Comparison of ENCODE assay signal across 1 fruit fly cellular context in the genomic region with DNA sequence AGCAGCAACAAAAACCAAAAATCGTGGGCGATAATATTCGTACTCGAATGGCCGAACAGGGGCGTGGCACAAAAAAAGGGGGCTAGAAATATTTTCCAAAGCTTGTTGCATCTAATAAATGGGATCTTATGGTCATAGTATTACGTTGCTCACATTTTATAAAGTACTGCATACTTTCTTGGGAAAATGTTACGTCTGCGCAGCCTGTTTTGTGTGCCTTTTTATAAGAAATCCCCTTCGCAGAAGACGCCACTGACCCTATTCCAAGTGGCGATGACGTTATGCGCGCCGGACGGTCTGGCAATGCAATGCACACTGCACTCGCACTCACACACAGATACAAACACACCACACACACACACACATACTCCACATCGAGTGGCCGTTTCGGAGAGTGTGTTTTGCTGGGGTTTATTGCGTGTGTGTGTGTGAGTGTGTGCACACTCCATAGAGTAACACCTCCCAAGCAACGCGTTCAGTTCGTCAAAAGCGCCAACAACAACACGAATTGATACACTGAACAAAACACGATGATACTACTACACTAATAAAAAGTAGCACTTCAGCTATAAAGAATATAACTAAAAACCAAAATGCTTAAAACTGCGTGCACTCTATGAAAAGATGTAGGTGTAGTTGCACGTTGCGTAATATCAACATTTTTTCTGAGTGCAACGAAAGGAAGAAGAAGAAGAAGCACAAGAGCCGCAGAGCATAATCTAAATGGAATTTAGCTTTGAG.
TF ChIP-seq lines count a peak whose summit lies in the region.

No protein-coding gene starts in this region.

TF ChIP-seq in whole organism, embryonic, 481 proteins besides CTCF, POLR2A, EP300 and RAD21 (continued from another document and continues in another):
- TF ChIP-seq CG14014 (GFP tag; IDR thresholded peaks at IDR 0.05; lab: Robert Waterston, UW) (peak; percentile 61), CG11456 (GFP tag; IDR thresholded peaks at IDR 0.05; lab: Robert Waterston, UW) (peak; percentile 59; the same call in 2 of the 3 replicates), yki (optimal IDR thresholded peaks at IDR 0.05; lab: Kevin White, UChicago) (peak; percentile 31), D19A (tag; optimal IDR thresholded peaks at IDR 0.05; lab: Kevin White, UChicago) (peak; percentile 72), CG2129 (GFP tag; IDR thresholded peaks at IDR 0.05; lab: Robert Waterston, UW; ENCODE audit: partially characterized antibody) (no peak), CG11696 (GFP tag; IDR thresholded peaks at IDR 0.05; lab: Robert Waterston, UW) (peak; percentile 47; the same call in 1 of the 2 replicates), CG11723 (GFP tag; optimal IDR thresholded peaks at IDR 0.05; lab: Kevin White, UChicago) (peak; percentile 70), Lim3 (GFP tag; IDR thresholded peaks at IDR 0.05; lab: Robert Waterston, UW) (peak; percentile 54), eyg (GFP tag; optimal IDR thresholded peaks at IDR 0.05; lab: Kevin White, UChicago) (peak; percentile 40), vnd (GFP tag; IDR thresholded peaks at IDR 0.05; lab: Robert Waterston, UW; ENCODE audit: partially characterized antibody) (no peak), Nf-YA (GFP tag; IDR thresholded peaks at IDR 0.05; lab: Robert Waterston, UW) (peak; percentile 62), trh (GFP tag; optimal IDR thresholded peaks at IDR 0.05; lab: Kevin White, UChicago) (peak; percentile 38), D (optimal IDR thresholded peaks at IDR 0.05; lab: Kevin White, UChicago) (no peak), D (GFP tag; optimal IDR thresholded peaks at IDR 0.05; lab: Kevin White, UChicago) (peak; percentile 68), nerfin-1 (tag; optimal IDR thresholded peaks at IDR 0.05; lab: Kevin White, UChicago) (peak; percentile 74), CG4424 (GFP tag; optimal IDR thresholded peaks at IDR 0.05; lab: Kevin White, UChicago) (peak; percentile 75), C15 (GFP tag; IDR thresholded peaks at IDR 0.05; lab: Robert Waterston, UW) (no peak; the same call in 2 of the 3 replicates), CG5953 (GFP tag; IDR thresholded peaks at IDR 0.05; lab: Robert Waterston, UW) (peak; percentile 81), CG31441 (GFP tag; IDR thresholded peaks at IDR 0.05; lab: Robert Waterston, UW) (peak; percentile 86), CG12299 (tag; optimal IDR thresholded peaks at IDR 0.05; lab: Kevin White, UChicago) (peak; percentile 43), her (GFP tag; optimal IDR thresholded peaks at IDR 0.05; lab: Kevin White, UChicago) (peak; percentile 63), CG3838 (GFP tag; optimal IDR thresholded peaks at IDR 0.05; lab: Kevin White, UChicago) (peak; percentile 20), CG8478 (optimal IDR thresholded peaks at IDR 0.05; lab: Kevin White, UChicago) (peak; percentile 6), bigmax (GFP tag; optimal IDR thresholded peaks at IDR 0.05; lab: Kevin White, UChicago) (no peak), Rx (GFP tag; IDR thresholded peaks at IDR 0.05; lab: Robert Waterston, UW) (peak; percentile 88), CkIIα-i1 (GFP tag; IDR thresholded peaks at IDR 0.05; lab: Robert Waterston, UW) (no peak), slou (GFP tag; optimal IDR thresholded peaks at IDR 0.05; lab: Kevin White, UChicago) (peak; percentile 38), CG4854 (GFP tag; optimal IDR thresholded peaks at IDR 0.05; lab: Kevin White, UChicago) (peak; percentile 59), amos (GFP tag; IDR thresholded peaks at IDR 0.05; lab: Robert Waterston, UW; ENCODE audit: partially characterized antibody) (no peak), CrebB (tag; optimal IDR thresholded peaks at IDR 0.05; lab: Kevin White, UChicago) (peak; percentile 48), CG17359 (tag; optimal IDR thresholded peaks at IDR 0.05; lab: Kevin White, UChicago) (peak; percentile 88), Jarid2 (GFP tag; optimal IDR thresholded peaks at IDR 0.05; lab: Kevin White, UChicago) (no peak), ara (GFP tag; IDR thresholded peaks at IDR 0.05; lab: Robert Waterston, UW) (peak; percentile 94), CG17912 (GFP tag; optimal IDR thresholded peaks at IDR 0.05; lab: Kevin White, UChicago) (peak; percentile 63), BtbVII (GFP tag; optimal IDR thresholded peaks at IDR 0.05; lab: Kevin White, UChicago) (no peak), tup (GFP tag; optimal IDR thresholded peaks at IDR 0.05; lab: Kevin White, UChicago) (peak; percentile 56), CG15073 (GFP tag; optimal IDR thresholded peaks at IDR 0.05; lab: Kevin White, UChicago) (peak; percentile 29), Poxn (GFP tag; IDR thresholded peaks at IDR 0.05; lab: Robert Waterston, UW) (no peak), Dip2 (GFP tag; IDR thresholded peaks at IDR 0.05; lab: Robert Waterston, UW) (no peak), CG15514 (GFP tag; optimal IDR thresholded peaks at IDR 0.05; lab: Kevin White, UChicago) (no peak), dimm (GFP tag; IDR thresholded peaks at IDR 0.05; lab: Robert Waterston, UW) (peak; percentile 66), Vsx1 (GFP tag; optimal IDR thresholded peaks at IDR 0.05; lab: Kevin White, UChicago) (peak; percentile 56), CG32772 (GFP tag; IDR thresholded peaks at IDR 0.05; lab: Robert Waterston, UW) (peak; percentile 88), Hr39 (optimal IDR thresholded peaks at IDR 0.05; lab: Kevin White, UChicago) (no peak), CG12769 (tag; optimal IDR thresholded peaks at IDR 0.05; lab: Kevin White, UChicago) (peak; percentile 62), CG5245 (GFP tag; optimal IDR thresholded peaks at IDR 0.05; lab: Kevin White, UChicago) (peak; percentile 80), CG6654 (GFP tag; optimal IDR thresholded peaks at IDR 0.05; lab: Kevin White, UChicago) (peak; percentile 67), cato (GFP tag; optimal IDR thresholded peaks at IDR 0.05; lab: Kevin White, UChicago; ENCODE audit: borderline replicate concordance) (peak; percentile 65), CG2889 (GFP tag; IDR thresholded peaks at IDR 0.05; lab: Robert Waterston, UW) (peak; percentile 36; the same call in 1 of the 3 replicates), ham (GFP tag; IDR thresholded peaks at IDR 0.05; lab: Robert Waterston, UW) (0 out of 2 replicates have a peak, but pooled peaks have one; percentile 36), pita (GFP tag; optimal IDR thresholded peaks at IDR 0.05; lab: Kevin White, UChicago) (no peak), klu (GFP tag; IDR thresholded peaks at IDR 0.05; lab: Robert Waterston, UW) (peak; percentile 67), tna (GFP tag; IDR thresholded peaks at IDR 0.05; lab: Robert Waterston, UW; ENCODE audit: partially characterized antibody) (no peak), unpg (GFP tag; optimal IDR thresholded peaks at IDR 0.05; lab: Kevin White, UChicago) (peak; percentile 92), CG17568 (GFP tag; optimal IDR thresholded peaks at IDR 0.05; lab: Kevin White, UChicago) (peak; percentile 64), hb (GFP tag; IDR thresholded peaks at IDR 0.05; lab: Robert Waterston, UW; ENCODE audit: partially characterized antibody) (no peak), CG10209 (GFP tag; optimal IDR thresholded peaks at IDR 0.05; lab: Kevin White, UChicago) (peak; percentile 74), ewg (GFP tag; optimal IDR thresholded peaks at IDR 0.05; lab: Kevin White, UChicago) (peak; percentile 75), mld (GFP tag; IDR thresholded peaks at IDR 0.05; lab: Robert Waterston, UW; ENCODE audit: partially characterized antibody) (0 out of 3 replicates have a peak, but pooled peaks have one; percentile 19), CG9437 (GFP tag; optimal IDR thresholded peaks at IDR 0.05; lab: Kevin White, UChicago) (peak; percentile 63), CG10147 (GFP tag; optimal IDR thresholded peaks at IDR 0.05; lab: Kevin White, UChicago) (peak; percentile 51), al (GFP tag; IDR thresholded peaks at IDR 0.05; lab: Robert Waterston, UW) (0 out of 2 replicates have a peak, but pooled peaks have one; percentile 11), BEAF-32 (GFP tag; optimal IDR thresholded peaks at IDR 0.05; lab: Kevin White, UChicago) (no peak), wor (GFP tag; IDR thresholded peaks at IDR 0.05; lab: Robert Waterston, UW) (peak; percentile 85), MTF-1 (GFP tag; optimal IDR thresholded peaks at IDR 0.05; lab: Kevin White, UChicago; ENCODE audit: borderline replicate concordance) (peak; percentile 79), trem (tag; optimal IDR thresholded peaks at IDR 0.05; lab: Kevin White, UChicago) (peak; percentile 79), CG1603 (tag; optimal IDR thresholded peaks at IDR 0.05; lab: Kevin White, UChicago) (peak; percentile 97), CG10565 (GFP tag; optimal IDR thresholded peaks at IDR 0.05; lab: Kevin White, UChicago) (peak; percentile 73), Bdp1 (GFP tag; optimal IDR thresholded peaks at IDR 0.05; lab: Kevin White, UChicago) (peak; percentile 58), hth (optimal IDR thresholded peaks at IDR 0.05; lab: Kevin White, UChicago) (no peak), maf-S (GFP tag; optimal IDR thresholded peaks at IDR 0.05; lab: Kevin White, UChicago) (peak; percentile 60), Lpt (GFP tag; optimal IDR thresholded peaks at IDR 0.05; lab: Kevin White, UChicago) (peak; percentile 21), D19B (GFP tag; optimal IDR thresholded peaks at IDR 0.05; lab: Kevin White, UChicago) (peak; percentile 11), lbe (GFP tag; optimal IDR thresholded peaks at IDR 0.05; lab: Kevin White, UChicago) (peak; percentile 69), HLH4C (GFP tag; IDR thresholded peaks at IDR 0.05; lab: Robert Waterston, UW; ENCODE audit: partially characterized antibody) (no peak), CG6175 (GFP tag; IDR thresholded peaks at IDR 0.05; lab: Robert Waterston, UW) (no peak; the same call in 2 of the 3 replicates), chm (GFP tag; IDR thresholded peaks at IDR 0.05; lab: Robert Waterston, UW) (peak; percentile 90), CG6689 (GFP tag; IDR thresholded peaks at IDR 0.05; lab: Robert Waterston, UW) (peak; percentile 80), CG11560 (tag; IDR thresholded peaks at IDR 0.05; lab: Robert Waterston, UW) (peak; percentile 5; the same call in 1 of the 3 replicates), Atf-2 (GFP tag; optimal IDR thresholded peaks at IDR 0.05; lab: Kevin White, UChicago) (peak; percentile 86), MBD-R2 (GFP tag; IDR thresholded peaks at IDR 0.05; lab: Robert Waterston, UW) (no peak), sisA (GFP tag; IDR thresholded peaks at IDR 0.05; lab: Robert Waterston, UW) (peak; percentile 90), CG7556 (GFP tag; optimal IDR thresholded peaks at IDR 0.05; lab: Kevin White, UChicago) (peak; percentile 71), CG42726 (GFP tag; IDR thresholded peaks at IDR 0.05; lab: Robert Waterston, UW; ENCODE audit: partially characterized antibody) (no peak), CG18476 (GFP tag; optimal IDR thresholded peaks at IDR 0.05; lab: Kevin White, UChicago) (peak; percentile 48), CG18764 (GFP tag; optimal IDR thresholded peaks at IDR 0.05; lab: Kevin White, UChicago) (peak; percentile 65), Mes4 (GFP tag; optimal IDR thresholded peaks at IDR 0.05; lab: Kevin White, UChicago) (peak; percentile 73), CG15269 (tag; optimal IDR thresholded peaks at IDR 0.05; lab: Kevin White, UChicago) (peak; percentile 68), CG7745 (tag; optimal IDR thresholded peaks at IDR 0.05; lab: Kevin White, UChicago) (peak; percentile 58), lov (optimal IDR thresholded peaks at IDR 0.05; lab: Kevin White, UChicago) (no peak), lov (GFP tag; IDR thresholded peaks at IDR 0.05; lab: Robert Waterston, UW) (peak; percentile 91), B-H1 (GFP tag; IDR thresholded peaks at IDR 0.05; lab: Robert Waterston, UW) (peak; percentile 76), CG3726 (GFP tag; IDR thresholded peaks at IDR 0.05; lab: Robert Waterston, UW) (peak; percentile 86), scrt (GFP tag; optimal IDR thresholded peaks at IDR 0.05; lab: Kevin White, UChicago) (peak; percentile 44), btn (GFP tag; optimal IDR thresholded peaks at IDR 0.05; lab: Kevin White, UChicago) (peak; percentile 66), CoRest (tag; optimal IDR thresholded peaks at IDR 0.05; lab: Kevin White, UChicago) (peak; percentile 83), CG16813 (GFP tag; IDR thresholded peaks at IDR 0.05; lab: Robert Waterston, UW; ENCODE audit: partially characterized antibody) (no peak), CG12236 (GFP tag; optimal IDR thresholded peaks at IDR 0.05; lab: Kevin White, UChicago) (peak; percentile 63), Dip3 (GFP tag; optimal IDR thresholded peaks at IDR 0.05; lab: Kevin White, UChicago) (no peak), Sry-β (GFP tag; optimal IDR thresholded peaks at IDR 0.05; lab: Kevin White, UChicago) (peak; percentile 42), gem (tag; optimal IDR thresholded peaks at IDR 0.05; lab: Kevin White, UChicago) (peak; percentile 92), sim (GFP tag; IDR thresholded peaks at IDR 0.05; lab: Robert Waterston, UW) (peak; percentile 86; the same call in 1 of the 2 replicates), CG3163 (GFP tag; optimal IDR thresholded peaks at IDR 0.05; lab: Kevin White, UChicago) (peak; percentile 36), zen (tag; optimal IDR thresholded peaks at IDR 0.05; lab: Kevin White, UChicago) (peak; percentile 77), CG4707 (GFP tag; optimal IDR thresholded peaks at IDR 0.05; lab: Kevin White, UChicago) (peak; percentile 79), CG1024 (GFP tag; IDR thresholded peaks at IDR 0.05; lab: Robert Waterston, UW) (peak; percentile 81), CG2202 (tag; optimal IDR thresholded peaks at IDR 0.05; lab: Kevin White, UChicago) (peak; percentile 83), CG11398 (GFP tag; optimal IDR thresholded peaks at IDR 0.05; lab: Kevin White, UChicago) (peak; percentile 62), HmgD (GFP tag; optimal IDR thresholded peaks at IDR 0.05; lab: Kevin White, UChicago) (peak; percentile 29), bab2 (GFP tag; optimal IDR thresholded peaks at IDR 0.05; lab: Kevin White, UChicago) (peak; percentile 74), ind (GFP tag; optimal IDR thresholded peaks at IDR 0.05; lab: Kevin White, UChicago) (peak; percentile 78), schlank (tag; optimal IDR thresholded peaks at IDR 0.05; lab: Kevin White, UChicago) (no peak), CG10979 (tag; optimal IDR thresholded peaks at IDR 0.05; lab: Kevin White, UChicago) (peak; percentile 87), CG1233 (GFP tag; optimal IDR thresholded peaks at IDR 0.05; lab: Kevin White, UChicago) (peak; percentile 69), Ada2b (GFP tag; IDR thresholded peaks at IDR 0.05; lab: Robert Waterston, UW) (peak; percentile 67), CG15011 (GFP tag; optimal IDR thresholded peaks at IDR 0.05; lab: Kevin White, UChicago) (peak; percentile 53), ab (GFP tag; optimal IDR thresholded peaks at IDR 0.05; lab: Kevin White, UChicago) (peak; percentile 38), Hr3 (GFP tag; optimal IDR thresholded peaks at IDR 0.05; lab: Kevin White, UChicago) (peak; percentile 61), Nf-YC (tag; optimal IDR thresholded peaks at IDR 0.05; lab: Kevin White, UChicago) (peak; percentile 32), CG13287 (GFP tag; IDR thresholded peaks at IDR 0.05; lab: Robert Waterston, UW; ENCODE audit: partially characterized antibody) (no peak)
